ENCODE assay signal across 1 fruit fly cellular context in genomic region chr3R:23112680-23113362, dm6.
TF ChIP-seq lines count a peak whose summit lies in the region.

Gene Cow (minus strand): TSS chr3R:23112730.

TF ChIP-seq in whole organism, embryonic, 481 proteins besides CTCF, POLR2A, EP300 and RAD21 (continued from another document and continues in another):
- TF ChIP-seq CG33557 (GFP tag; optimal IDR thresholded peaks at IDR 0.05; lab: Kevin White, UChicago) (no peak), Ravus (GFP tag; IDR thresholded peaks at IDR 0.05; lab: Robert Waterston, UW) (no peak), stc (GFP tag; IDR thresholded peaks at IDR 0.05; lab: Robert Waterston, UW) (0 out of 2 replicates have a peak, but pooled peaks have one; percentile 48), HLH54F (GFP tag; optimal IDR thresholded peaks at IDR 0.05; lab: Kevin White, UChicago) (peak; percentile 59), Sry-β (GFP tag; optimal IDR thresholded peaks at IDR 0.05; lab: Kevin White, UChicago) (no peak), CG6654 (GFP tag; optimal IDR thresholded peaks at IDR 0.05; lab: Kevin White, UChicago) (no peak), Optix (GFP tag; IDR thresholded peaks at IDR 0.05; lab: Robert Waterston, UW) (no peak), Myb (GFP tag; optimal IDR thresholded peaks at IDR 0.05; lab: Kevin White, UChicago) (peak; percentile 32), CG11504 (tag; optimal IDR thresholded peaks at IDR 0.05; lab: Kevin White, UChicago) (peak; percentile 74), grau (tag; optimal IDR thresholded peaks at IDR 0.05; lab: Kevin White, UChicago) (peak; percentile 75), CG7271 (tag; optimal IDR thresholded peaks at IDR 0.05; lab: Kevin White, UChicago) (no peak), Hr51 (GFP tag; optimal IDR thresholded peaks at IDR 0.05; lab: Kevin White, UChicago) (peak; percentile 43 to 73), rib (GFP tag; IDR thresholded peaks at IDR 0.05; lab: Robert Waterston, UW) (no peak), CG15601 (tag; optimal IDR thresholded peaks at IDR 0.05; lab: Kevin White, UChicago) (no peak), CG12104 (GFP tag; optimal IDR thresholded peaks at IDR 0.05; lab: Kevin White, UChicago) (peak; percentile 24), D19B (GFP tag; optimal IDR thresholded peaks at IDR 0.05; lab: Kevin White, UChicago) (peak; percentile 5), CG6272 (GFP tag; IDR thresholded peaks at IDR 0.05; lab: Robert Waterston, UW) (peak; percentile 71), CG11093 (GFP tag; IDR thresholded peaks at IDR 0.05; lab: Robert Waterston, UW) (no peak), ind (GFP tag; optimal IDR thresholded peaks at IDR 0.05; lab: Kevin White, UChicago) (peak; percentile 64), sug (tag; optimal IDR thresholded peaks at IDR 0.05; lab: Kevin White, UChicago) (peak; percentile 23), CG11696 (GFP tag; IDR thresholded peaks at IDR 0.05; lab: Robert Waterston, UW) (no peak), HHEX (GFP tag; optimal IDR thresholded peaks at IDR 0.05; lab: Kevin White, UChicago) (peak; percentile 66), slou (GFP tag; optimal IDR thresholded peaks at IDR 0.05; lab: Kevin White, UChicago) (no peak), CG17328 (GFP tag; IDR thresholded peaks at IDR 0.05; lab: Robert Waterston, UW) (peak; percentile 55; the same call in 1 of the 2 replicates), sr (GFP tag; IDR thresholded peaks at IDR 0.05; lab: Robert Waterston, UW) (no peak), CG1602 (GFP tag; optimal IDR thresholded peaks at IDR 0.05; lab: Kevin White, UChicago) (no peak), dpn (GFP tag; optimal IDR thresholded peaks at IDR 0.05; lab: Kevin White, UChicago) (peak; percentile 46 to 50), kay (GFP tag; optimal IDR thresholded peaks at IDR 0.05; lab: Kevin White, UChicago) (peak; percentile 36), CG8281 (tag; optimal IDR thresholded peaks at IDR 0.05; lab: Kevin White, UChicago) (no peak), CG10462 (GFP tag; optimal IDR thresholded peaks at IDR 0.05; lab: Kevin White, UChicago) (no peak), CG2712 (tag; optimal IDR thresholded peaks at IDR 0.05; lab: Kevin White, UChicago) (peak; percentile 44), CG10543 (GFP tag; optimal IDR thresholded peaks at IDR 0.05; lab: Kevin White, UChicago) (peak; percentile 21), CG10147 (GFP tag; optimal IDR thresholded peaks at IDR 0.05; lab: Kevin White, UChicago) (peak; percentile 75), Chrac-16 (GFP tag; optimal IDR thresholded peaks at IDR 0.05; lab: Kevin White, UChicago) (peak; percentile 19), hth (optimal IDR thresholded peaks at IDR 0.05; lab: Kevin White, UChicago) (no peak), Taf1 (GFP tag; IDR thresholded peaks at IDR 0.05; lab: Robert Waterston, UW) (peak; percentile 63), CG11723 (GFP tag; optimal IDR thresholded peaks at IDR 0.05; lab: Kevin White, UChicago) (no peak), dimm (GFP tag; IDR thresholded peaks at IDR 0.05; lab: Robert Waterston, UW) (no peak), ro (GFP tag; IDR thresholded peaks at IDR 0.05; lab: Robert Waterston, UW) (peak; percentile 30), CG16815 (GFP tag; optimal IDR thresholded peaks at IDR 0.05; lab: Kevin White, UChicago) (no peak), CG6791 (GFP tag; IDR thresholded peaks at IDR 0.05; lab: Robert Waterston, UW; ENCODE audit: partially characterized antibody) (no peak), dmrt11E (tag; optimal IDR thresholded peaks at IDR 0.05; lab: Kevin White, UChicago) (no peak), al (GFP tag; IDR thresholded peaks at IDR 0.05; lab: Robert Waterston, UW) (peak; percentile 43; the same call in 1 of the 2 replicates), fu2 (GFP tag; optimal IDR thresholded peaks at IDR 0.05; lab: Kevin White, UChicago) (peak; percentile 9), CG8388 (GFP tag; optimal IDR thresholded peaks at IDR 0.05; lab: Kevin White, UChicago) (peak; percentile 23), Dbx (GFP tag; IDR thresholded peaks at IDR 0.05; lab: Robert Waterston, UW) (peak; percentile 84), CG3163 (GFP tag; optimal IDR thresholded peaks at IDR 0.05; lab: Kevin White, UChicago) (peak; percentile 85), CG4404 (GFP tag; IDR thresholded peaks at IDR 0.05; lab: Robert Waterston, UW) (no peak; the same call in 1 of the 2 replicates), crol (GFP tag; IDR thresholded peaks at IDR 0.05; lab: Robert Waterston, UW) (peak; percentile 25; the same call in 1 of the 2 replicates), ranshi (GFP tag; IDR thresholded peaks at IDR 0.05; lab: Robert Waterston, UW) (peak; percentile 51; the same call in 1 of the 2 replicates), Atf-2 (GFP tag; optimal IDR thresholded peaks at IDR 0.05; lab: Kevin White, UChicago) (peak; percentile 36), CG11247 (GFP tag; IDR thresholded peaks at IDR 0.05; lab: Robert Waterston, UW) (no peak), CG14441 (GFP tag; IDR thresholded peaks at IDR 0.05; lab: Robert Waterston, UW) (peak; percentile 68), Blimp-1 (GFP tag; optimal IDR thresholded peaks at IDR 0.05; lab: Kevin White, UChicago) (no peak), sens-2 (GFP tag; IDR thresholded peaks at IDR 0.05; lab: Robert Waterston, UW) (no peak), MBD-R2 (GFP tag; IDR thresholded peaks at IDR 0.05; lab: Robert Waterston, UW) (peak; percentile 39; the same call in 1 of the 2 replicates), gsb-n (tag; optimal IDR thresholded peaks at IDR 0.05; lab: Kevin White, UChicago) (no peak), Ada2b (GFP tag; IDR thresholded peaks at IDR 0.05; lab: Robert Waterston, UW) (peak; percentile 73), cad (GFP tag; optimal IDR thresholded peaks at IDR 0.05; lab: Kevin White, UChicago) (no peak), klu (GFP tag; IDR thresholded peaks at IDR 0.05; lab: Robert Waterston, UW) (no peak), CG9727 (GFP tag; optimal IDR thresholded peaks at IDR 0.05; lab: Kevin White, UChicago) (peak; percentile 60), ssp (GFP tag; IDR thresholded peaks at IDR 0.05; lab: Robert Waterston, UW) (peak; percentile 48; the same call in 1 of the 2 replicates), tap (tag; optimal IDR thresholded peaks at IDR 0.05; lab: Kevin White, UChicago) (peak; percentile 2), nerfin-1 (tag; optimal IDR thresholded peaks at IDR 0.05; lab: Kevin White, UChicago) (peak; percentile 40), corto (GFP tag; optimal IDR thresholded peaks at IDR 0.05; lab: Kevin White, UChicago) (no peak), CG7745 (tag; optimal IDR thresholded peaks at IDR 0.05; lab: Kevin White, UChicago) (no peak), Doc3 (GFP tag; IDR thresholded peaks at IDR 0.05; lab: Robert Waterston, UW; ENCODE audit: partially characterized antibody) (no peak), ewg (GFP tag; optimal IDR thresholded peaks at IDR 0.05; lab: Kevin White, UChicago) (peak; percentile 98), eyg (GFP tag; optimal IDR thresholded peaks at IDR 0.05; lab: Kevin White, UChicago) (no peak), ara (GFP tag; IDR thresholded peaks at IDR 0.05; lab: Robert Waterston, UW) (no peak), lilli (GFP tag; optimal IDR thresholded peaks at IDR 0.05; lab: Kevin White, UChicago) (peak; percentile 74), CG8089 (GFP tag; optimal IDR thresholded peaks at IDR 0.05; lab: Kevin White, UChicago) (peak; percentile 6), CG8478 (optimal IDR thresholded peaks at IDR 0.05; lab: Kevin White, UChicago) (no peak), peb (GFP tag; IDR thresholded peaks at IDR 0.05; lab: Robert Waterston, UW) (no peak), dysf (GFP tag; IDR thresholded peaks at IDR 0.05; lab: Robert Waterston, UW) (peak; percentile 82), Poxn (GFP tag; IDR thresholded peaks at IDR 0.05; lab: Robert Waterston, UW) (no peak), CG14014 (GFP tag; IDR thresholded peaks at IDR 0.05; lab: Robert Waterston, UW) (peak; percentile 82), CG10366 (GFP tag; IDR thresholded peaks at IDR 0.05; lab: Robert Waterston, UW) (peak; percentile 76), seq (GFP tag; IDR thresholded peaks at IDR 0.05; lab: Robert Waterston, UW) (peak; percentile 60; the same call in 1 of the 2 replicates), CG8924 (tag; optimal IDR thresholded peaks at IDR 0.05; lab: Kevin White, UChicago) (peak; percentile 55), Dfd (GFP tag; optimal IDR thresholded peaks at IDR 0.05; lab: Kevin White, UChicago) (no peak), lola (GFP tag; optimal IDR thresholded peaks at IDR 0.05; lab: Kevin White, UChicago) (no peak), jigr1 (GFP tag; IDR thresholded peaks at IDR 0.05; lab: Robert Waterston, UW) (no peak), Drgx (GFP tag; IDR thresholded peaks at IDR 0.05; lab: Robert Waterston, UW) (peak; percentile 32; the same call in 1 of the 2 replicates), Sry-δ (GFP tag; optimal IDR thresholded peaks at IDR 0.05; lab: Kevin White, UChicago) (peak; percentile 26), Nf-YB (GFP tag; optimal IDR thresholded peaks at IDR 0.05; lab: Kevin White, UChicago) (peak; percentile 12), ci (GFP tag; IDR thresholded peaks at IDR 0.05; lab: Robert Waterston, UW) (peak; percentile 70), pita (GFP tag; optimal IDR thresholded peaks at IDR 0.05; lab: Kevin White, UChicago) (no peak), cas (GFP tag; IDR thresholded peaks at IDR 0.05; lab: Robert Waterston, UW) (0 out of 2 replicates have a peak, but pooled peaks have one; percentile 31), ham (GFP tag; IDR thresholded peaks at IDR 0.05; lab: Robert Waterston, UW) (no peak), CG10979 (tag; optimal IDR thresholded peaks at IDR 0.05; lab: Kevin White, UChicago) (peak; percentile 30), caup (GFP tag; optimal IDR thresholded peaks at IDR 0.05; lab: Kevin White, UChicago; ENCODE audit: severe bottlenecking) (peak; percentile 78), CG7556 (GFP tag; optimal IDR thresholded peaks at IDR 0.05; lab: Kevin White, UChicago) (peak; percentile 85), CG17385 (GFP tag; optimal IDR thresholded peaks at IDR 0.05; lab: Kevin White, UChicago) (peak; percentile 51), CG30403 (GFP tag; optimal IDR thresholded peaks at IDR 0.05; lab: Kevin White, UChicago) (peak; percentile 65), CG7928 (GFP tag; optimal IDR thresholded peaks at IDR 0.05; lab: Kevin White, UChicago) (no peak), kni (GFP tag; optimal IDR thresholded peaks at IDR 0.05; lab: Kevin White, UChicago) (no peak), CG1529 (GFP tag; optimal IDR thresholded peaks at IDR 0.05; lab: Kevin White, UChicago) (no peak), usp (GFP tag; optimal IDR thresholded peaks at IDR 0.05; lab: Kevin White, UChicago) (no peak), Lhr (GFP tag; optimal IDR thresholded peaks at IDR 0.05; lab: Kevin White, UChicago) (no peak), Xbp1 (GFP tag; optimal IDR thresholded peaks at IDR 0.05; lab: Kevin White, UChicago) (peak; percentile 57), oc (tag; optimal IDR thresholded peaks at IDR 0.05; lab: Kevin White, UChicago) (no peak), CG10321 (GFP tag; IDR thresholded peaks at IDR 0.05; lab: Robert Waterston, UW) (no peak), unpg (GFP tag; optimal IDR thresholded peaks at IDR 0.05; lab: Kevin White, UChicago) (peak; percentile 50), CG6254 (GFP tag; optimal IDR thresholded peaks at IDR 0.05; lab: Kevin White, UChicago) (no peak), dm (GFP tag; optimal IDR thresholded peaks at IDR 0.05; lab: Kevin White, UChicago) (no peak), CG14860 (GFP tag; IDR thresholded peaks at IDR 0.05; lab: Robert Waterston, UW; ENCODE audit: partially characterized antibody) (no peak), Dp (GFP tag; optimal IDR thresholded peaks at IDR 0.05; lab: Kevin White, UChicago) (no peak), sqz (GFP tag; optimal IDR thresholded peaks at IDR 0.05; lab: Kevin White, UChicago) (no peak), az2 (GFP tag; optimal IDR thresholded peaks at IDR 0.05; lab: Kevin White, UChicago) (peak; percentile 35), Fer3 (tag; optimal IDR thresholded peaks at IDR 0.05; lab: Kevin White, UChicago) (peak; percentile 60), TFAM (GFP tag; optimal IDR thresholded peaks at IDR 0.05; lab: Kevin White, UChicago) (no peak), CG2202 (tag; optimal IDR thresholded peaks at IDR 0.05; lab: Kevin White, UChicago) (no peak), her (GFP tag; optimal IDR thresholded peaks at IDR 0.05; lab: Kevin White, UChicago) (peak; percentile 32), CG2199 (GFP tag; IDR thresholded peaks at IDR 0.05; lab: Robert Waterston, UW) (no peak), CG6683 (GFP tag; optimal IDR thresholded peaks at IDR 0.05; lab: Kevin White, UChicago) (peak; percentile 80), CG18262 (tag; optimal IDR thresholded peaks at IDR 0.05; lab: Kevin White, UChicago) (peak; percentile 31), so (GFP tag; IDR thresholded peaks at IDR 0.05; lab: Robert Waterston, UW) (peak; percentile 70; the same call in 1 of the 3 replicates), CG11560 (tag; IDR thresholded peaks at IDR 0.05; lab: Robert Waterston, UW) (peak; percentile 65), HLHmδ (GFP tag; optimal IDR thresholded peaks at IDR 0.05; lab: Kevin White, UChicago) (no peak), tx (GFP tag; optimal IDR thresholded peaks at IDR 0.05; lab: Kevin White, UChicago) (peak; percentile 11), Ets97D (GFP tag; optimal IDR thresholded peaks at IDR 0.05; lab: Kevin White, UChicago) (no peak), bowl (GFP tag; IDR thresholded peaks at IDR 0.05; lab: Robert Waterston, UW) (no peak), sim (GFP tag; IDR thresholded peaks at IDR 0.05; lab: Robert Waterston, UW) (no peak), ttk (GFP tag; IDR thresholded peaks at IDR 0.05; lab: Robert Waterston, UW) (peak; percentile 66), Elba2 (GFP tag; optimal IDR thresholded peaks at IDR 0.05; lab: Kevin White, UChicago) (no peak), wor (GFP tag; IDR thresholded peaks at IDR 0.05; lab: Robert Waterston, UW) (no peak), toy (GFP tag; IDR thresholded peaks at IDR 0.05; lab: Robert Waterston, UW) (0 out of 2 replicates have a peak, but pooled peaks have one; percentile 34), zen2 (GFP tag; IDR thresholded peaks at IDR 0.05; lab: Robert Waterston, UW; ENCODE audit: partially characterized antibody) (no peak), gem (tag; optimal IDR thresholded peaks at IDR 0.05; lab: Kevin White, UChicago) (peak; percentile 76), NK7.1 (GFP tag; optimal IDR thresholded peaks at IDR 0.05; lab: Kevin White, UChicago) (no peak), pum (GFP tag; optimal IDR thresholded peaks at IDR 0.05; lab: Kevin White, UChicago) (peak; percentile 46), CG8944 (GFP tag; optimal IDR thresholded peaks at IDR 0.05; lab: Kevin White, UChicago) (no peak), fd96Cb (tag; optimal IDR thresholded peaks at IDR 0.05; lab: Kevin White, UChicago) (no peak)
